Fruit fly (Drosophila melanogaster): ENCODE data around the gene PpV.

- TF ChIP-seq psq (optimal IDR thresholded peaks at IDR 0.05) (no peak), Sin3A (optimal IDR thresholded peaks at IDR 0.05) (no peak), insv (optimal IDR thresholded peaks at IDR 0.05) (no peak), ttk (optimal IDR thresholded peaks at IDR 0.05) (no peak), Myc (optimal IDR thresholded peaks at IDR 0.05) (no peak)
Observed at dm6 chrX:6340593-6341068, 32.1 kb downstream of the PpV start.

All from Kc167 (cell line).